Worm (Caenorhabditis elegans): Measurements from ENCODE around the gene dach-1.

DNA sequence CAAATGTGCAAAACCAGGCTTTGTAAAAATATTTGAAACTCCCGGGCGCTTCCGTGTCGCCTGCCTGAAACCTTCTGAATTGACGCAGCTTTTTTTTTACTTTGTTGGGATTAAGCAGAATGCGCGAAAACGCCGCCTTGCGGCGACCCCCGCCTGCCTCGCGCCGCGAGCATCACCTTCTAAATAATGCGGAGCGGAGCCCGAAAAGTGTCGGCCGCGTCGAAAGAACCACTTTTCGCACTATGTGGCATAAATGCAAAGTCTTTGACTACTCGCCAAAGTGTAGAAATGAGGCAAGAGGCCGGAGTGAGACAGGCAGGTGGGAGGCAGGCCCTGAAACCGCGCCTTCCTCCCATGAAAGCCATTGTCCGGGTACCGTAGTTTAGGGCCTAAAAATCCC lies 36.7 kb upstream of the dach-1 start:
- TF ChIP-seq lin-13 (GFP tag; optimal IDR thresholded peaks at IDR 0.05), result no peak
- TF ChIP-seq irx-1 (tag; optimal IDR thresholded peaks at IDR 0.05), result no peak
- TF ChIP-seq isw-1 (GFP tag; IDR thresholded peaks at IDR 0.05), result no peak
- TF ChIP-seq ces-1 (GFP tag; optimal IDR thresholded peaks at IDR 0.05), result no peak
- TF ChIP-seq egl-27 (tag; optimal IDR thresholded peaks at IDR 0.05), result no peak
- no peak for TF ChIP-seq pqm-1 (tag; optimal IDR thresholded peaks at IDR 0.05)
- no peak for TF ChIP-seq nhr-84 (tag; optimal IDR thresholded peaks at IDR 0.05)
- TF ChIP-seq lin-15B (tag; optimal IDR thresholded peaks at IDR 0.05), result no peak
- TF ChIP-seq nhr-11 (tag; optimal IDR thresholded peaks at IDR 0.05), result no peak
- no peak for TF ChIP-seq vab-15 (tag; optimal IDR thresholded peaks at IDR 0.05)
